Fruit fly (Drosophila melanogaster): Measurements from ENCODE around the gene CG7409.

CG7409 gene

DNA sequence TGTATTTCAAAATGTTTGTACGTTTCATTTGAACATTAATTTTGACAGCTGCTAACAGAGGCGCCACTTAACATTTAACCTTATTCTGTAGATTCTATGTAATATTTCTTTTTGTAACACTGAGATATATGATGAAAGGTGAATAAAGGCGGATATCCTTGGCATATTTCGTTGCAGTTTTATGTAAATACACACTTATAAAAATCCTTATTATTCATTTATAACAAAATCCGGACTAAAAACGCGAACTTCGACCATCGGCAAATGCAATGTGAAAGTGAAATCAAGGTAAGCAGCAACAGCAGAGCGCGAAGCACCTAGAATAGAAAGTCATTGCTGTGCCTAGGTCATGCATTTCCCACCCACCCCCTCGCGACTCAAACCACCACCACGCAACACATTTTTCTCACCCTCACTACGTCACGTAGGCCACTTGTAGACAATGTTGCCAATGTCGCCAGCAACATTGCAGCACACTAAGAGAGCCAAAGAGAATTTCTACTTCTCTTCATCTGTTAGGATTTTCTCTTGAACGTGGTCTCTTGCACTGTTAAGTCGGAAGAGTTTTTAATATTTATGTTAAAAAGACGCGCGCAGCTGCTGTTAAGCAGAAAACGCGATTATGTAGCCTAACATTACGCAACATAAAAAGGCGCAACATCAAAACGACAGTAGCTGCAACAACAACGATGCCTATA is 27.3 kb downstream of the CG7409 start:
- TF ChIP-seq sv (GFP tag; optimal IDR thresholded peaks at IDR 0.05) (no peak), sage (GFP tag; optimal IDR thresholded peaks at IDR 0.05) (peak; percentile 43)

DNA sequence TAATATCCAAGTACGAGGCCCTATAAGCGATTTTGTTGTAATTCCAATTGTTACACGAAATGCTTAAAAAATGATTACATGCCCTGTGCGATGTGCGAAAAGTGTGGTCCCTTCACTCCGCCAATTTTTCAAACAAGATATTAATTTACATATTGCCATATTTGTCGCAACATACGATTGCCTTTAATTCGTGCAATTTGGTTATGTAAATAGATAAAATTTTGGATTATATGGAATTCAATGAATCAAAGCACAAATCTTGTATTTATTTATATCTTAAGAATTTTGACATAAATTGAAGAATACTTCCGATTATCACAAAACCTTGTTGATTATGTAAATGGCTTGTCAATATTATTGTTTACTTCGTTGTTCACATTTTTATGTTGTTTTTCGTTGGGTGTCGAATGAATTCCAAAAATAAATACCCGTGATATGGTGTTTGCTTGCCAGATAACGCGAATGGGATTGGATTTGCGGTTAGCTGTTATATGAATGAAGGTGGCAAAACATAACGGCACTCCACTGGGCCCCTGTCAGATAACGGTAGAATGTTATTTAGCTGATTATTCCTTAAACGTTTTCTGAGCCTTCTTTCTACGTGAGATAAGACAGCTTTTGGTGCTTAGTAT is 28.0 kb downstream of the CG7409 start:
- TF ChIP-seq fru (GFP tag; optimal IDR thresholded peaks at IDR 0.05) = peak; percentile 11
- TF ChIP-seq Abd-B (GFP tag; optimal IDR thresholded peaks at IDR 0.05) = no peak
- no peak for TF ChIP-seq N (GFP tag; optimal IDR thresholded peaks at IDR 0.05)
- peak; percentile 30 for TF ChIP-seq Hnf4 (GFP tag; optimal IDR thresholded peaks at IDR 0.05)
- TF ChIP-seq GATAd (GFP tag; optimal IDR thresholded peaks at IDR 0.05) = no peak
- TF ChIP-seq CG32264 (GFP tag; optimal IDR thresholded peaks at IDR 0.05) = no peak
- TF ChIP-seq dmrt93B (GFP tag; optimal IDR thresholded peaks at IDR 0.05) = peak; percentile 3
- TF ChIP-seq CG9705 (GFP tag; optimal IDR thresholded peaks at IDR 0.05) = no peak
- no peak for TF ChIP-seq Rel (GFP tag; optimal IDR thresholded peaks at IDR 0.05)
- TF ChIP-seq Rel (tag; optimal IDR thresholded peaks at IDR 0.05) = peak; percentile 33
- TF ChIP-seq br (GFP tag; optimal IDR thresholded peaks at IDR 0.05) = peak; percentile 4
- TF ChIP-seq h (GFP tag; optimal IDR thresholded peaks at IDR 0.05) = peak; percentile 29
- peak; percentile 26 for TF ChIP-seq tai (GFP tag; optimal IDR thresholded peaks at IDR 0.05)

DNA sequence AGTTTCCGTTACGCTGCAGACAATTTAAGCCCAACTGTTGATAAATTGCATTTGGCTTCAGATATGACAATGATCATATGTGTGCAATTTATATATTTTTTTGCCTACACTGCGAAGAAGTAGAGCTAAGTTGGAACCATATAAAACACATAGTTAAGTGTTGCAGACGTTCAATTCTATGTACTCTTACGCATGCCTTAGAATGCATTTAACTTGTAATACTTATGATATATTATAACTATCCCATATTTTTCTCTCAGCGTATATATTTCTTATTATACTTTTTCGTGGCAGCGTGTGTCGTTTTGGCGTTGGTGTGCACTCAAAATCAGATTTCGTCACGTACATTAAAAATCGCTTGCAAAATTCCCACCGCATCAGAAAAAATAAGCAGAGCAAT is 29.2 kb downstream of the CG7409 start:
- TF ChIP-seq sage (GFP tag; optimal IDR thresholded peaks at IDR 0.05) = peak; percentile 63
- peak; percentile 83 for TF ChIP-seq rgr (GFP tag; optimal IDR thresholded peaks at IDR 0.05)
- TF ChIP-seq CG32264 (GFP tag; optimal IDR thresholded peaks at IDR 0.05) = peak; percentile 63
- peak; percentile 66 for TF ChIP-seq fru (GFP tag; optimal IDR thresholded peaks at IDR 0.05)
- TF ChIP-seq foxo (GFP tag; optimal IDR thresholded peaks at IDR 0.05) = peak in 1 of 2 experiments; percentile 78
- no peak for TF ChIP-seq pan (optimal IDR thresholded peaks at IDR 0.05)
- TF ChIP-seq psq (GFP tag; optimal IDR thresholded peaks at IDR 0.05) = peak; percentile 56
- TF ChIP-seq jim (GFP tag; optimal IDR thresholded peaks at IDR 0.05) = no peak
- TF ChIP-seq usp (GFP tag; optimal IDR thresholded peaks at IDR 0.05) = no peak
- TF ChIP-seq sv (GFP tag; optimal IDR thresholded peaks at IDR 0.05) = no peak
- no peak for TF ChIP-seq Rel (GFP tag; optimal IDR thresholded peaks at IDR 0.05)
- TF ChIP-seq Rel (tag; optimal IDR thresholded peaks at IDR 0.05) = peak; percentile 31
- TF ChIP-seq HLH106 (tag; optimal IDR thresholded peaks at IDR 0.05) = peak; percentile 82
- peak; percentile 38 for TF ChIP-seq brk (GFP tag; optimal IDR thresholded peaks at IDR 0.05)
- no peak for TF ChIP-seq dl (GFP tag; optimal IDR thresholded peaks at IDR 0.05; ENCODE audit: insufficient read depth in 1 of 2, partially characterized antibody in 2 of 2)
- no peak for TF ChIP-seq Mio (GFP tag; optimal IDR thresholded peaks at IDR 0.05)
- TF ChIP-seq h (GFP tag; optimal IDR thresholded peaks at IDR 0.05) = peak; percentile 85
- TF ChIP-seq lola (GFP tag; optimal IDR thresholded peaks at IDR 0.05) = no peak
- TF ChIP-seq Hnf4 (GFP tag; optimal IDR thresholded peaks at IDR 0.05) = peak; percentile 74
- no peak for TF ChIP-seq Myc (optimal IDR thresholded peaks at IDR 0.05)
- TF ChIP-seq dmrt93B (GFP tag; optimal IDR thresholded peaks at IDR 0.05) = peak; percentile 62
- no peak for TF ChIP-seq CG9705 (GFP tag; optimal IDR thresholded peaks at IDR 0.05)
- no peak for TF ChIP-seq CrebA (GFP tag; optimal IDR thresholded peaks at IDR 0.05; ENCODE audit: borderline replicate concordance)
- TF ChIP-seq woc (GFP tag; optimal IDR thresholded peaks at IDR 0.05) = no peak
- TF ChIP-seq Hr78 (GFP tag; optimal IDR thresholded peaks at IDR 0.05) = no peak
- peak; percentile 69 for TF ChIP-seq OdsH (GFP tag; optimal IDR thresholded peaks at IDR 0.05)
- TF ChIP-seq Dfd (GFP tag; optimal IDR thresholded peaks at IDR 0.05) = no peak
- TF ChIP-seq br (GFP tag; optimal IDR thresholded peaks at IDR 0.05) = peak; percentile 70
- no peak for TF ChIP-seq Vsx2 (GFP tag; optimal IDR thresholded peaks at IDR 0.05; ENCODE audit: partially characterized antibody)
- TF ChIP-seq Sp1 (GFP tag; optimal IDR thresholded peaks at IDR 0.05) = peak; percentile 73
- TF ChIP-seq ey (GFP tag; optimal IDR thresholded peaks at IDR 0.05) = peak; percentile 74
- no peak for TF ChIP-seq N (GFP tag; optimal IDR thresholded peaks at IDR 0.05)
- TF ChIP-seq tai (GFP tag; optimal IDR thresholded peaks at IDR 0.05) = peak; percentile 68
- TF ChIP-seq Dif (GFP tag; optimal IDR thresholded peaks at IDR 0.05; ENCODE audit: partially characterized antibody) = no peak
- TF ChIP-seq Jra (GFP tag; optimal IDR thresholded peaks at IDR 0.05) = peak; percentile 9
- peak; percentile 26 for TF ChIP-seq dsf (GFP tag; optimal IDR thresholded peaks at IDR 0.05; ENCODE audit: borderline replicate concordance)
- no peak for TF ChIP-seq Hr83 (GFP tag; optimal IDR thresholded peaks at IDR 0.05; ENCODE audit: poor library complexity, severe bottlenecking)
- no peak for TF ChIP-seq Abd-B (GFP tag; optimal IDR thresholded peaks at IDR 0.05)
- TF ChIP-seq GATAd (GFP tag; optimal IDR thresholded peaks at IDR 0.05) = no peak
